Fruit fly (Drosophila melanogaster) whole organism, embryonic: ENCODE results near the gene CG32163.

Experiments
- CG15479 ChIP-seq: fragments of 200-800 bp; sonication (Bioruptor generic); optimal IDR thresholded peaks from 3 replicates; lab custom pipeline; 2019; ENCODE audit warnings: missing biosample characterization, mild to moderate bottlenecking, missing genetic modification characterization, moderate library complexity
- CG8089 ChIP-seq: fragments of 200-800 bp; sonication (Bioruptor generic); optimal IDR thresholded peaks from 3 replicates; lab custom pipeline; 2016; ENCODE audit warnings: missing biosample characterization, missing genetic modification characterization
- PHDP ChIP-seq: fragments of 200-800 bp; sonication (Bioruptor generic); optimal IDR thresholded peaks from 3 replicates; lab custom pipeline; 2018; ENCODE audit warnings: missing biosample characterization, mild to moderate bottlenecking, missing genetic modification characterization, moderate library complexity
- psq ChIP-seq: fragments of 200-800 bp; sonication (Bioruptor generic); optimal IDR thresholded peaks from 2 replicates; lab custom pipeline; 2017; ENCODE audit warnings: missing biosample characterization, missing genetic modification characterization

dm6 chr3L:16587994-16588622 is 1.2 kb downstream of the CG32163 start:
- TF ChIP-seq CG15479 (GFP tag; lab: Kevin White, UChicago) (no peak), psq (no peak), CG8089 (GFP tag; lab: Kevin White, UChicago) (peak; percentile 26), PHDP (tag; lab: Kevin White, UChicago) (peak; percentile 63)
